Worm (Caenorhabditis elegans): ENCODE data around the gene madd-3.

The madd-3 gene

DNA sequence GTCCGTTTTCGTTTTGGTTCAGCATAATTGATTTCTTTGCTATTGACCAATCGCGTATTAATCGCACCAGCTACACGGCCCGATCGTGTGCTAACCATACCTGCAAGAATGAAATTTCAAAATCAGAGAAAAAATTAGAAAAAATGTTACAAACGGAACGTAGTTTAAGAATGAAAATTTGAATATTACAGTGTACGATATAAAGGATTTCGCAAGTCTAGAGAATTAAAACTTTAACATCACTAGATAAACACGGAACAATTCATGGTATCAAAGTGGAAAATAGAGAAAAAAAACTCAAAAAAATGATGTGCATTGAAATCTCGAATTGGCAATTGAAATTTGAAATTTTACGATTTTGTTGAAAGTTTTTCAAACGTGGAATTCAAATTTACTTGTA, at the start of gene madd-3:
TSS of gene madd-3 (minus strand) at position 101 of the 400 bp plus-strand sequence.
- TF ChIP-seq elt-3 (tag; optimal IDR thresholded peaks at IDR 0.05): no peak
- TF ChIP-seq ceh-16 (tag; optimal IDR thresholded peaks at IDR 0.05): no peak
- TF ChIP-seq nhr-25 (tag; optimal IDR thresholded peaks at IDR 0.05): no peak
- TF ChIP-seq egl-5 (tag; optimal IDR thresholded peaks at IDR 0.05): no peak

DNA sequence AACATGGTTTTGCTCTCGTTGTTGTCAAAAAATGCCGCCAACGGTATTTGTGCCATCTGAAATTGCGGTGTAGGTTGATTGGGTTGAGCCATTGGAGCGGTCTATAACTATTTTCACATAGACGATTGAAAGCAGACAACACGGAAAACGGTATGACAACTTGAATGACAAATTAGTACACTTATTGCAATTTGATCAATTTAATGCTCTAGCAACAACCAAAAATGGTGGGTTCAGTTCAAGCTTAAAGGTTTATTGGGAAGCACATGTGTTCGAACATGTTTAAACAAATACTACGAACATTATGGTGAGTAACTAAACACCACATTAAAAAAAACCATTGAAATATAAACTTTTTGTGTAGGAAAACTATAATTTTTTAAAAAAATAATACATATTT, 43.9 kb upstream of the madd-3 start, which contains the start of gene sel-7:
TSS of gene sel-7 (minus strand) at position 101 of the 400 bp plus-strand sequence.
- no peak for TF ChIP-seq ceh-9 (tag; optimal IDR thresholded peaks at IDR 0.05)

DNA sequence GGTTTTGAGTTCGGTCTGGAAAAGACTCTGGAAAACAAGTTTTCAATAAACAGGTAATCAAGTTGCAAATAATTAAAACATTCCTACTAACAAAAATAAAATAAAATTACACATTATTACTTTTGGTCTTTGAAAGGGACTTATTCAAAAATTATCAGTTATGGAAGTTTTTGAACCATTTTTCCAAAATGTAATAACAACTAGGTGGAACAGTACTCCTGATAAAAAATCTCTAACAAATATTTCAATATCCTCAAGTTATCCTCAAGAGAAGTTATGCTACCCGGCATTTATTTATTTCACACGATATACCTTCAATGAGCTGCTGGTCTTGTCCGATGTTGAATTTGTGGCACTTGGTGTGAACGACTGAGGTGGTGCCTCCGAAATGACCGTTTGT, 43.3 kb upstream of the madd-3 start:
- TF ChIP-seq tbx-2 (tag; optimal IDR thresholded peaks at IDR 0.05) (no peak), nhr-76 (tag; optimal IDR thresholded peaks at IDR 0.05) (no peak)

DNA sequence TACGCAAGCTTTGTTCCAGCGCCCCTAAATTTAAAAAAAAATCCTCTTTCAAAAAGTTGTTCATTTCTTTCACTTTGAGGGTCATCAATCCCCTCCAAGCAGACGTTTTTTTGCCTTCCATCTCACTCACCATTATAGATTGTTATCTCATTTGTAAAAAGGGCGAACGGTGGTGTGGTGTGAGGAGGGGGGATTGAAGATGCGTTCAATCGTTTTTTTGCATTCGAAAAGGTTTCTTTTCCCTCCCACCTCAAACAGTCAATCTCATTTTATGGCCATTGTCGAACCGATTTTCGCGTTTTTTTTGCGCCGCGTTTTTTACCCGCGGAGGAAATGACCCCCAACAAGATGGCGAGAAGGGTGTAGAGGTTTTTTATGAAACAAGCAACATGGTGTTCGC, 42.4 kb upstream of the madd-3 start:
- TF ChIP-seq sea-2 (GFP tag; optimal IDR thresholded peaks at IDR 0.05) (no peak), lsy-12 (tag; optimal IDR thresholded peaks at IDR 0.05) (no peak), jun-1 (tag; optimal IDR thresholded peaks at IDR 0.05) (no peak), lin-39 (tag; optimal IDR thresholded peaks at IDR 0.05) (peak; percentile 16), nhr-25 (tag; optimal IDR thresholded peaks at IDR 0.05) (peak; percentile 84), elt-1 (tag; optimal IDR thresholded peaks at IDR 0.05) (peak; percentile 72)

DNA sequence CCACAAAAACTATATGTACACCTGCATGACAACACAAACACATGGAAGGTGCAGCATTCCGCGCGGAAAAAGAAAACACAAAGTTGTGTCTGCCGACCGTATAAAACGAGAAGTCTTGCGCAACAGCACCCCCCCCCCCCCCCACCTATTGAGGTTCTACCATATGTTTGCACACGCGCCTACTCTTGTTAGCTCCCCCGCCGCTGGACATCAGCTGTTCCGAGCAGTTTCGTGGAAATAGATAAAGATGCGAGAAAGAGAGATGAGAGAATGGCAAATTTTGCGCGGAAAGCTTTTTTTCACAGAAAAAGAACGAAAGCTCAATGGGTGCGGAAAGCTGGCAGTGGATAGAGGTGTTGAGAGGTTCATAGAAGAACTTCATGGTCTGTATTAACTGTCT, 39.2 kb upstream of the madd-3 start:
- TF ChIP-seq pha-4 (tag; optimal IDR thresholded peaks at IDR 0.05) (peak; percentile 10), skn-1 (tag; optimal IDR thresholded peaks at IDR 0.05) (no peak)

DNA sequence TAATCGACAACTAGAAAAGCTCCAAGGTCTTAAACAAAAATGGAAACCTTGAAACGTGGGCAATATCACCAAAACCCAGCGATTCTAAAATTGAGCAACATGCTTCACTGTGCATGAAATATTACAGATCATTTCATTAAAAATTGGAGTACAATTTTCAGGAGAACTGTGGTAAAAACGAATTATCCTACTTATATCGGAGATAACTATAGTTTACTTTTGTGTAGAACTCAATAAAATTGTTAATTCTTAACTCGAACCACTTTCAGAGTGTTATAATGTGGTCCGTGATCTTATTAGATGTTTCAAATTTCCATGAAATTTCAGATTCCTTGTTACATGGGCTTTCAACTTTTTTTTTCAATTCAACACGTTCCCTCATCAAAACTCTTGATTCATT, 38.8 kb upstream of the madd-3 start, which contains the start of gene K04G11.1:
TSS of gene K04G11.1 (plus strand) at position 301 of the 400 bp plus-strand sequence.
- TF ChIP-seq nhr-28 (tag; optimal IDR thresholded peaks at IDR 0.05) (no peak), nhr-12 (tag; optimal IDR thresholded peaks at IDR 0.05) (no peak), daf-12 (tag; optimal IDR thresholded peaks at IDR 0.05) (no peak), unc-62 (GFP tag; optimal IDR thresholded peaks at IDR 0.05) (no peak), nhr-67 (tag; optimal IDR thresholded peaks at IDR 0.05) (no peak)

DNA sequence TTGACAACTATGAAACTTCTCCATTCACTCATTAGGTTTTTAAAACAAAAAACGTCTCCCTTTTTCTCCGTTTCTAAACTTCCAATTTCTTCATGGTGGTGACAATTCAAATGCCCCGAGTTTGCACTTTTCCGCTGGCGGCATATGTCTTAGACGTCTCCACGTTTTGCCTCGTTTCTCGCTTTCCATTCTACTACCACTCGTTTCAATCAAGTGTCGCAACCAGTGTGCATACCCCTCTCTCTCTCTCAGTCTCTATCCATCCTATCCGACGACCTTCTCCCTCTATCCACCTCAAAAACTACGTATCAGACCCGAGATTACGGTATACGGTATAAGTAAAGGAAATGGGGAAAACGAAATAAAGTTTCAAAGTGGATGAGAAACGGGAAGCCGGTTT, 37.7 kb upstream of the madd-3 start:
- peak; percentile 90 for TF ChIP-seq nhr-25 (tag; optimal IDR thresholded peaks at IDR 0.05)
- peak; percentile 84 for TF ChIP-seq nfya-1 (tag; optimal IDR thresholded peaks at IDR 0.05; ENCODE audit: insufficient read depth)
- TF ChIP-seq daf-12 (tag; optimal IDR thresholded peaks at IDR 0.05): peak; percentile 34
- TF ChIP-seq zag-1 (tag; optimal IDR thresholded peaks at IDR 0.05): no peak
- TF ChIP-seq nhr-23 (tag; optimal IDR thresholded peaks at IDR 0.05): peak; percentile 47

DNA sequence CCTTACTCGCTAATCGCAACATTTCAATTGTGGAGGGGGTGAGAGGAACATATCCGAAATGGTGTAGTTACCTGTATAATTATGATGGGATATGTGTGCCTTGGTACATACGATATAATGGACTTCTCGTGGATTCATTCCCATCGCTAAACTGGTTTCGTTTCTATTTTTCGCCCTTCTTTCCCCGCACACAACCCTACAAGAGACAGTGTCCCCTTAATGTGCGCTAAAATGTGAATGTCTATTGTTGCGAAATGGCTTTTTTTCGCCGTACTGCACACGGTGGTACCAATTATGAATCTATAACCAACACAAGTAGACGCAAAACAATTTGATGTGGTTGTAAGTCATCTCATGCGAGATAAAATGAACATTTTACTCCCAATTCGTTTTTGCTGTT, 32.9 kb upstream of the madd-3 start:
- TF ChIP-seq elt-3 (tag; optimal IDR thresholded peaks at IDR 0.05): no peak
- TF ChIP-seq lsy-12 (tag; optimal IDR thresholded peaks at IDR 0.05): no peak
- peak; percentile 1 for TF ChIP-seq egl-5 (tag; optimal IDR thresholded peaks at IDR 0.05)
- TF ChIP-seq nhr-25 (tag; optimal IDR thresholded peaks at IDR 0.05): no peak
- no peak for TF ChIP-seq aly-2 (tag; optimal IDR thresholded peaks at IDR 0.05)
- no peak for TF ChIP-seq skn-1 (tag; optimal IDR thresholded peaks at IDR 0.05)

DNA sequence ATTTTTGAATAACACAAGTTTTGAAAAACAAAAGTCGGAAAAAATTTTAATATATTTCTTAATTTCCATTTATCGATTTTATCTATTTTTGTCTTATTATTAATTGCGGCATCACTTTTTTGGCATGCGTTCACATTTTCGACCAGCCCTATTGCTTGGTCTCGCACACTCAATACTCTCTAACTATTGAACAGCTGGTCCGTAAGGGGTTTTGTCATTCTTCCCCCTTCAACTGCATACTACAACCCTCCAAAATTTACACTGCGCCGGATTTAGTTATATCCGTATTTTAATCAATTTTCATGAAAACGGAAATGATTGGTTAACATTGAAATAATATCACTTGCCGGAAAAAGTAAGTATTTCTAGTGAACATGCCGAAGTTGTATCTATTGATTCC, 30.9 kb upstream of the madd-3 start, which contains the start of gene C11H1.7:
TSS of gene C11H1.7 (plus strand) at position 12 of the 400 bp plus-strand sequence.
- no peak for TF ChIP-seq jun-1 (tag; optimal IDR thresholded peaks at IDR 0.05)
- TF ChIP-seq nhr-77 (tag; optimal IDR thresholded peaks at IDR 0.05): no peak
- no peak for TF ChIP-seq lin-39 (tag; optimal IDR thresholded peaks at IDR 0.05)
- TF ChIP-seq elt-1 (tag; optimal IDR thresholded peaks at IDR 0.05): no peak
- TF ChIP-seq snpc-4 (tag; optimal IDR thresholded peaks at IDR 0.05): no peak
- TF ChIP-seq ceh-16 (tag; optimal IDR thresholded peaks at IDR 0.05): no peak
- no peak for TF ChIP-seq fkh-2 (tag; optimal IDR thresholded peaks at IDR 0.05)
- TF ChIP-seq lsy-12 (tag; optimal IDR thresholded peaks at IDR 0.05): no peak
- TF ChIP-seq elt-3 (tag; optimal IDR thresholded peaks at IDR 0.05): no peak
- no peak for TF ChIP-seq ceh-28 (tag; optimal IDR thresholded peaks at IDR 0.05)

Data from whole organism, L3 larva.